Worm (Caenorhabditis elegans): ENCODE results near the gene F13E9.19.

DNA sequence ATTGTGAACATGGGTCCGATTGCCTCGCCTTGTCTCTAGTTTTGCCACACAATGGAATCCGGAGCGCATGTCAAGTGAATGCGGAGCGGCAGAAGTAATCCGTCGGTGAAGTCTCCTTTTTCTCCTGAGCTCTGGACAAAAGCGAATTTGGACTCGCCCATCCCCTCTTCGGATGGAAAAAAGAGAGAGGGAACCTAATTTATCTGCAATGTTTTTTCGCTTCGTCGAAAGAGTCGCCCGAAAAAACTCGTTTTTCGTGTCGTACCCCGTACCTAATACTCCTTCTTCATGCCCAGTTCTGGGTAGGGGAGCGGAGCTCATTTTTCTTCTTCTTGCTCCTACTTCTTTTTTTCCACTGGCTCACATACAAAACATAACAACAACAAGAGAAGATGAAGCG is 29.0 kb upstream of the F13E9.19 start:
- no peak for TF ChIP-seq lin-35 (GFP tag; optimal IDR thresholded peaks at IDR 0.05)
- no peak for TF ChIP-seq elt-2 (tag; optimal IDR thresholded peaks at IDR 0.05)
- TF ChIP-seq nhr-237 (tag; optimal IDR thresholded peaks at IDR 0.05), result no peak
- no peak for TF ChIP-seq lin-39 (tag; optimal IDR thresholded peaks at IDR 0.05)
- no peak for TF ChIP-seq ztf-11 (tag; optimal IDR thresholded peaks at IDR 0.05)
- no peak for TF ChIP-seq nhr-85 (tag)
- no peak for TF ChIP-seq nhr-77 (tag; optimal IDR thresholded peaks at IDR 0.05)
- no peak for TF ChIP-seq ama-1 (optimal IDR thresholded peaks at IDR 0.05)
- no peak for TF ChIP-seq snpc-4 (tag; optimal IDR thresholded peaks at IDR 0.05)
- no peak for TF ChIP-seq lsy-2 (tag; optimal IDR thresholded peaks at IDR 0.05)
- no peak for TF ChIP-seq vab-15 (tag; optimal IDR thresholded peaks at IDR 0.05)
- TF ChIP-seq C34B4.2 (tag; optimal IDR thresholded peaks at IDR 0.05), result no peak
- TF ChIP-seq pqm-1 (tag; optimal IDR thresholded peaks at IDR 0.05), result no peak
